Worm (Caenorhabditis elegans): ENCODE results near the gene glb-7.

The glb-7 gene

ce11 chrIV:2122488-2122887 lies at the start of gene glb-7:
Gene glb-7, plus strand, starts transcription at chrIV:2122788.
- no peak for TF ChIP-seq aly-2 (tag; optimal IDR thresholded peaks at IDR 0.05)
- no peak for TF ChIP-seq unc-39 (tag; optimal IDR thresholded peaks at IDR 0.05)
- no peak for TF ChIP-seq snpc-4 (tag; optimal IDR thresholded peaks at IDR 0.05)
- no peak for TF ChIP-seq elt-2 (tag; optimal IDR thresholded peaks at IDR 0.05)
- TF ChIP-seq fkh-10 (GFP tag; optimal IDR thresholded peaks at IDR 0.05), result no peak
- no peak for TF ChIP-seq skn-1 (tag; optimal IDR thresholded peaks at IDR 0.05)
- TF ChIP-seq egl-27 (tag; optimal IDR thresholded peaks at IDR 0.05), result no peak
- TF ChIP-seq ceh-16 (tag; optimal IDR thresholded peaks at IDR 0.05), result no peak
- no peak for TF ChIP-seq ZK546.5 (tag; optimal IDR thresholded peaks at IDR 0.05)
- TF ChIP-seq nhr-28 (tag; optimal IDR thresholded peaks at IDR 0.05), result no peak
- TF ChIP-seq nhr-25 (tag; optimal IDR thresholded peaks at IDR 0.05), result no peak
- no peak for TF ChIP-seq ceh-9 (tag; optimal IDR thresholded peaks at IDR 0.05)
- no peak for TF ChIP-seq mdl-1 (tag; optimal IDR thresholded peaks at IDR 0.05)
- TF ChIP-seq jun-1 (tag; optimal IDR thresholded peaks at IDR 0.05), result no peak
- TF ChIP-seq R02D3.7 (tag; optimal IDR thresholded peaks at IDR 0.05), result no peak

- TF ChIP-seq ceh-28 (tag; optimal IDR thresholded peaks at IDR 0.05), result no peak
- TF ChIP-seq fos-1 (tag; optimal IDR thresholded peaks at IDR 0.05), result no peak
- no peak for TF ChIP-seq nhr-23 (tag; optimal IDR thresholded peaks at IDR 0.05)
- no peak for TF ChIP-seq elt-3 (tag; optimal IDR thresholded peaks at IDR 0.05)
- TF ChIP-seq mdl-1 (tag; optimal IDR thresholded peaks at IDR 0.05), result no peak
- TF ChIP-seq fkh-10 (GFP tag; optimal IDR thresholded peaks at IDR 0.05), result no peak
- TF ChIP-seq pqm-1 (tag; optimal IDR thresholded peaks at IDR 0.05), result no peak
- no peak for TF ChIP-seq hmg-11 (tag; optimal IDR thresholded peaks at IDR 0.05)
Observed at ce11 chrIV:2077159-2077835, 45.3 kb upstream of the glb-7 start.

- no peak for TF ChIP-seq nhr-28 (tag; optimal IDR thresholded peaks at IDR 0.05)
- TF ChIP-seq nhr-67 (tag; optimal IDR thresholded peaks at IDR 0.05), result no peak
- TF ChIP-seq zag-1 (tag; optimal IDR thresholded peaks at IDR 0.05), result no peak
- no peak for TF ChIP-seq mdl-1 (tag; optimal IDR thresholded peaks at IDR 0.05)
- TF ChIP-seq egl-27 (tag; optimal IDR thresholded peaks at IDR 0.05), result no peak
- TF ChIP-seq lin-15B (tag; optimal IDR thresholded peaks at IDR 0.05), result no peak
- TF ChIP-seq sea-2 (GFP tag; optimal IDR thresholded peaks at IDR 0.05), result no peak
- no peak for TF ChIP-seq skn-1 (tag; optimal IDR thresholded peaks at IDR 0.05)
- TF ChIP-seq ztf-11 (tag; optimal IDR thresholded peaks at IDR 0.05), result no peak
- TF ChIP-seq R02D3.7 (tag; optimal IDR thresholded peaks at IDR 0.05), result no peak
- TF ChIP-seq elt-1 (tag; optimal IDR thresholded peaks at IDR 0.05), result no peak
- no peak for TF ChIP-seq ama-1 (optimal IDR thresholded peaks at IDR 0.05)
Observed at ce11 chrIV:2080340-2080739, 42.2 kb upstream of the glb-7 start.

DNA sequence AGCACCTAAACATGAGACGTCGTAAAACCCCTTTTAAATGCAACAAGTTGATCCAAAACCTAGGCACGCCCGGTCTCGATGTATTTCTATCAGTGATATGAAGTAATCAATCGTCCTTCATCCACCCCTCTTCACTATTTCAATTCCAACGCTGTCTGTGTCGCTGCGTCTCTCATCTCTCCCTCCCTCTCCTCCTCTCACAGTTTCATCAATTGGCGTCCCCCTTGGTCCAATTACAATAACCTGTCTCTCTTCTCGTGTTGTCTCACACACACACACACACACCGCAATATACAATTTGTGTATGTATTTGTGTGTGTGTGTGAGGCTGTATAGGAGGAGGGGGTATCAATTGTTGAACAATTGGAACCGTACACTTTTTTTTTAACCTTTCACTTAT lies 39.4 kb upstream of the glb-7 start:
- TF ChIP-seq nhr-12 (tag; optimal IDR thresholded peaks at IDR 0.05) (no peak), nhr-76 (tag; optimal IDR thresholded peaks at IDR 0.05) (no peak), hmg-11 (tag; optimal IDR thresholded peaks at IDR 0.05) (peak; percentile 20), fkh-2 (tag; optimal IDR thresholded peaks at IDR 0.05) (no peak), snpc-4 (tag; optimal IDR thresholded peaks at IDR 0.05) (no peak), ceh-9 (tag; optimal IDR thresholded peaks at IDR 0.05) (no peak), nhr-25 (tag; optimal IDR thresholded peaks at IDR 0.05) (peak; percentile 66), skn-1 (tag; optimal IDR thresholded peaks at IDR 0.05) (no peak), ztf-4 (tag; optimal IDR thresholded peaks at IDR 0.05) (no peak), pqm-1 (tag; optimal IDR thresholded peaks at IDR 0.05) (no peak), nhr-43 (tag; optimal IDR thresholded peaks at IDR 0.05; ENCODE audit: poor library complexity, severe bottlenecking) (peak; percentile 15), ceh-16 (tag; optimal IDR thresholded peaks at IDR 0.05) (no peak), fkh-10 (GFP tag; optimal IDR thresholded peaks at IDR 0.05) (no peak), lin-15B (tag; optimal IDR thresholded peaks at IDR 0.05) (no peak), nfya-1 (tag; optimal IDR thresholded peaks at IDR 0.05; ENCODE audit: insufficient read depth) (no peak), jun-1 (tag; optimal IDR thresholded peaks at IDR 0.05) (no peak), elt-1 (tag; optimal IDR thresholded peaks at IDR 0.05) (no peak), ztf-11 (tag; optimal IDR thresholded peaks at IDR 0.05) (no peak), eor-1 (tag; optimal IDR thresholded peaks at IDR 0.05) (no peak), ZK546.5 (tag; optimal IDR thresholded peaks at IDR 0.05) (no peak), lin-39 (tag; optimal IDR thresholded peaks at IDR 0.05) (no peak), R02D3.7 (tag; optimal IDR thresholded peaks at IDR 0.05) (no peak), tbx-2 (tag; optimal IDR thresholded peaks at IDR 0.05) (no peak), nhr-23 (tag; optimal IDR thresholded peaks at IDR 0.05) (peak; percentile 5), sea-2 (GFP tag; optimal IDR thresholded peaks at IDR 0.05) (no peak), mml-1 (tag; optimal IDR thresholded peaks at IDR 0.05) (no peak), elt-3 (tag; optimal IDR thresholded peaks at IDR 0.05) (peak in 1 of 3 experiments; percentile 16), daf-12 (tag; optimal IDR thresholded peaks at IDR 0.05) (no peak), pha-4 (tag; optimal IDR thresholded peaks at IDR 0.05) (no peak), nhr-237 (tag; optimal IDR thresholded peaks at IDR 0.05) (no peak), nhr-67 (tag; optimal IDR thresholded peaks at IDR 0.05) (no peak), lsy-12 (tag; optimal IDR thresholded peaks at IDR 0.05) (no peak), ceh-82 (tag; optimal IDR thresholded peaks at IDR 0.05) (no peak), ama-1 (optimal IDR thresholded peaks at IDR 0.05) (no peak), nhr-28 (tag; optimal IDR thresholded peaks at IDR 0.05) (no peak), ceh-28 (tag; optimal IDR thresholded peaks at IDR 0.05) (no peak), nhr-77 (tag; optimal IDR thresholded peaks at IDR 0.05) (no peak), fos-1 (tag; optimal IDR thresholded peaks at IDR 0.05) (no peak), unc-39 (tag; optimal IDR thresholded peaks at IDR 0.05) (no peak)

Data from whole organism, L3 larva.